Fruit fly (Drosophila melanogaster): ENCODE results near the gene cype.

dm6 chr2L:5302692-5303043 is 24.4 kb upstream of the cype start:
- TF ChIP-seq Gug (GFP tag; IDR thresholded peaks at IDR 0.05) (no peak), CG4318 (GFP tag; optimal IDR thresholded peaks at IDR 0.05) (no peak), svp (GFP tag) (no peak), CG1621 (tag; optimal IDR thresholded peaks at IDR 0.05) (no peak), CG6854 (GFP tag; optimal IDR thresholded peaks at IDR 0.05) (no peak), Eip93F (GFP tag; optimal IDR thresholded peaks at IDR 0.05) (no peak), CG11294 (GFP tag; IDR thresholded peaks at IDR 0.05) (no peak), Smox (GFP tag; optimal IDR thresholded peaks at IDR 0.05) (no peak)
